Fruit fly (Drosophila melanogaster) S2 (cell line): Measurements from ENCODE around the gene Mst87F.
A peak's percentile ranks its signal among the peaks of the same experiment; 100 is the strongest.

ENCODE experiments used
- CG8478 ChIP-seq: fragments of >200 bp; optimal IDR thresholded peaks from 2 replicates; lab custom pipeline; 2018
- CTCF ChIP-seq, 2 experiments: fragments of >200 bp; optimal IDR thresholded peaks; 2 replicates each; lab custom pipeline; 2018

Gene Mst87F

dm6 chr3R:13827953-13828922 lies at the start of gene Mst87F:
TSS of gene Mst87F (minus strand) at chr3R:13828008.
- TF ChIP-seq CTCF (optimal IDR thresholded peaks at IDR 0.05; lab: Kevin White, UChicago) (no peak), CG8478 (lab: Kevin White, UChicago) (no peak)

- TF ChIP-seq CTCF (optimal IDR thresholded peaks at IDR 0.05; lab: Kevin White, UChicago) = peak in 1 of 2 experiments; percentile 10
- no peak for TF ChIP-seq CG8478 (lab: Kevin White, UChicago)
Observed at dm6 chr3R:13877125-13877524, 49.3 kb upstream of the Mst87F start.

dm6 chr3R:13875438-13875861 lies 47.6 kb upstream of the Mst87F start:
- TF ChIP-seq CG8478 (lab: Kevin White, UChicago) = no peak
- TF ChIP-seq CTCF (optimal IDR thresholded peaks at IDR 0.05; lab: Kevin White, UChicago) = no peak

- TF ChIP-seq CTCF (optimal IDR thresholded peaks at IDR 0.05; lab: Kevin White, UChicago) (no peak), CG8478 (lab: Kevin White, UChicago) (no peak)
Observed at dm6 chr3R:13874866-13875417, 47.1 kb upstream of the Mst87F start, which contains the start of gene E5. TSS of gene E5 (minus strand) at chr3R:13874916.

dm6 chr3R:13872161-13872560 lies 44.4 kb upstream of the Mst87F start:
- TF ChIP-seq CG8478 (lab: Kevin White, UChicago) = no peak
- peak; percentile 64 to 70 for TF ChIP-seq CTCF (optimal IDR thresholded peaks at IDR 0.05; lab: Kevin White, UChicago)

- no peak for TF ChIP-seq CG8478 (lab: Kevin White, UChicago)
- no peak for TF ChIP-seq CTCF (optimal IDR thresholded peaks at IDR 0.05; lab: Kevin White, UChicago)
Observed at dm6 chr3R:13861805-13862204, 34.0 kb upstream of the Mst87F start.

- TF ChIP-seq CG8478 (lab: Kevin White, UChicago) = no peak
- no peak for TF ChIP-seq CTCF (optimal IDR thresholded peaks at IDR 0.05; lab: Kevin White, UChicago)
Observed at dm6 chr3R:13859242-13859641, 31.4 kb upstream of the Mst87F start.

dm6 chr3R:13857339-13857738 lies 29.5 kb upstream of the Mst87F start:
- TF ChIP-seq CG8478 (lab: Kevin White, UChicago) (no peak), CTCF (optimal IDR thresholded peaks at IDR 0.05; lab: Kevin White, UChicago) (no peak)

dm6 chr3R:13855354-13855753 lies 27.5 kb upstream of the Mst87F start, which contains the start of gene CG14362:
TSS of gene CG14362 (minus strand) at chr3R:13855454.
- TF ChIP-seq CTCF (optimal IDR thresholded peaks at IDR 0.05; lab: Kevin White, UChicago) = no peak
- TF ChIP-seq CG8478 (lab: Kevin White, UChicago) = no peak

- TF ChIP-seq CG8478 (lab: Kevin White, UChicago) = no peak
- no peak for TF ChIP-seq CTCF (optimal IDR thresholded peaks at IDR 0.05; lab: Kevin White, UChicago)
Observed at dm6 chr3R:13850992-13851391, 23.2 kb upstream of the Mst87F start.

dm6 chr3R:13849327-13849726 lies 21.5 kb upstream of the Mst87F start:
- TF ChIP-seq CTCF (optimal IDR thresholded peaks at IDR 0.05; lab: Kevin White, UChicago) = no peak
- no peak for TF ChIP-seq CG8478 (lab: Kevin White, UChicago)

- TF ChIP-seq CG8478 (lab: Kevin White, UChicago) = no peak
- no peak for TF ChIP-seq CTCF (optimal IDR thresholded peaks at IDR 0.05; lab: Kevin White, UChicago)
Observed at dm6 chr3R:13848272-13848671, 20.5 kb upstream of the Mst87F start.

- TF ChIP-seq CG8478 (lab: Kevin White, UChicago) (no peak), CTCF (optimal IDR thresholded peaks at IDR 0.05; lab: Kevin White, UChicago) (no peak)
Observed at dm6 chr3R:13847289-13847688, 19.5 kb upstream of the Mst87F start.

dm6 chr3R:13845926-13846325 lies 18.1 kb upstream of the Mst87F start:
- TF ChIP-seq CTCF (optimal IDR thresholded peaks at IDR 0.05; lab: Kevin White, UChicago) (no peak), CG8478 (lab: Kevin White, UChicago) (no peak)

- TF ChIP-seq CTCF (optimal IDR thresholded peaks at IDR 0.05; lab: Kevin White, UChicago) (no peak), CG8478 (lab: Kevin White, UChicago) (no peak)
Observed at dm6 chr3R:13845250-13845699, 17.5 kb upstream of the Mst87F start.
